Worm (Caenorhabditis elegans): ENCODE results near the gene F49E2.2.

ce11 chrX:9550519-9550918, 16.0 kb upstream of the F49E2.2 start:
- TF ChIP-seq dao-5 (tag; optimal IDR thresholded peaks at IDR 0.05) (no peak), him-1 (tag; optimal IDR thresholded peaks at IDR 0.05) (no peak)

All from whole organism, L4/young adult.